Fruit fly (Drosophila melanogaster) whole organism, adult: ENCODE data around the gene TrpRS.

ENCODE experiments used
- CG11617 ChIP-seq: fragments of 200-800 bp; sonication (Bioruptor generic); optimal IDR thresholded peaks from 2 replicates; lab custom pipeline; 2017; ENCODE audit warnings: mild to moderate bottlenecking, missing biosample characterization, missing genetic modification reagents, missing genetic modification characterization
- CG12768 ChIP-seq: fragments of 200-800 bp; sonication (Bioruptor generic); optimal IDR thresholded peaks from 2 replicates; lab custom pipeline; 2017; ENCODE audit warnings: missing biosample characterization, missing genetic modification characterization, mild to moderate bottlenecking, moderate library complexity, missing genetic modification reagents
- CG14711 ChIP-seq: fragments of 200-800 bp; sonication (Bioruptor generic); optimal IDR thresholded peaks from 2 replicates; lab custom pipeline; 2018; ENCODE audit warnings: missing biosample characterization, mild to moderate bottlenecking, missing genetic modification characterization, moderate library complexity
- CG7045 ChIP-seq: fragments of 200-800 bp; sonication (Bioruptor generic); optimal IDR thresholded peaks from 2 replicates; lab custom pipeline; 2017; ENCODE audit warnings: missing biosample characterization, mild to moderate bottlenecking, missing genetic modification characterization
- CG7101 ChIP-seq: fragments of 200-800 bp; sonication (Bioruptor generic); optimal IDR thresholded peaks from 2 replicates; lab custom pipeline; 2018; ENCODE audit warnings: missing biosample characterization, mild to moderate bottlenecking, missing genetic modification characterization, moderate library complexity
- Clk ChIP-seq: fragments of 200-800 bp; sonication (Bioruptor generic); optimal IDR thresholded peaks from 2 replicates; lab custom pipeline; 2017; ENCODE audit warnings: missing biosample characterization, missing genetic modification characterization
- Crg-1 ChIP-seq: fragments of 200-800 bp; sonication (Bioruptor generic); optimal IDR thresholded peaks from 2 replicates; lab custom pipeline; 2016; ENCODE audit warnings: missing biosample characterization, missing genetic modification characterization
- Hr96 ChIP-seq: fragments of 200-800 bp; sonication (Bioruptor generic); optimal IDR thresholded peaks from 2 replicates; lab custom pipeline; 2016; ENCODE audit warnings: missing biosample characterization, missing genetic modification characterization
- Mnt ChIP-seq: fragments of 200-800 bp; sonication (Bioruptor generic); optimal IDR thresholded peaks from 2 replicates; lab custom pipeline; 2016; ENCODE audit warnings: missing biosample characterization, mild to moderate bottlenecking, missing genetic modification characterization
- bab1 ChIP-seq: fragments of 200-800 bp; sonication (Bioruptor generic); optimal IDR thresholded peaks from 3 replicates; lab custom pipeline; 2019; ENCODE audit warnings: missing biosample characterization, mild to moderate bottlenecking, missing genetic modification characterization, moderate library complexity
- cic ChIP-seq: fragments of 200-800 bp; sonication (Bioruptor generic); optimal IDR thresholded peaks from 2 replicates; lab custom pipeline; 2017; ENCODE audit warnings: missing biosample characterization, mild to moderate bottlenecking, missing genetic modification characterization, moderate library complexity
- cnc ChIP-seq, 2 experiments: fragments of >200 bp; optimal IDR thresholded peaks; 2 replicates each; lab custom pipeline; 2017
- kay ChIP-seq: fragments of 200-800 bp; sonication (Bioruptor generic); peaks from one replicate; lab custom pipeline; 2016; ENCODE audit warnings: missing biosample characterization, missing genetic modification characterization, borderline replicate concordance
- pad ChIP-seq: fragments of 200-800 bp; sonication (Bioruptor generic); optimal IDR thresholded peaks from 3 replicates; lab custom pipeline; 2017; ENCODE audit warnings: missing biosample characterization, missing genetic modification characterization, mild to moderate bottlenecking, moderate library complexity, missing genetic modification reagents

dm6 chr3R:9232346-9232745 lies 34.4 kb downstream of the TrpRS start:
- no peak for TF ChIP-seq pad (GFP tag; lab: Kevin White, UChicago)
- no peak for TF ChIP-seq CG11617 (GFP tag; lab: Kevin White, UChicago)
- no peak for TF ChIP-seq CG7101 (tag; lab: Kevin White, UChicago)
- TF ChIP-seq CG7045 = no peak
- TF ChIP-seq CG14711 (tag; lab: Kevin White, UChicago) = no peak
- TF ChIP-seq Mnt (GFP tag; lab: Kevin White, UChicago) = no peak
- no peak for TF ChIP-seq cic
- no peak for TF ChIP-seq CG12768 (GFP tag; lab: Kevin White, UChicago)
- no peak for TF ChIP-seq cnc (optimal IDR thresholded peaks at IDR 0.05; lab: Kevin White, UChicago)
- no peak for TF ChIP-seq bab1 (GFP tag; lab: Kevin White, UChicago)
- TF ChIP-seq Crg-1 (GFP tag; lab: Kevin White, UChicago) = no peak
- no peak for TF ChIP-seq kay (GFP tag; lab: Kevin White, UChicago)
- TF ChIP-seq Clk = no peak
- TF ChIP-seq Hr96 (GFP tag; lab: Kevin White, UChicago) = no peak
